Fruit fly (Drosophila melanogaster) S2 (cell line): ENCODE results near the gene CG1983.

Experiments
- CG8478 ChIP-seq: fragments of >200 bp; optimal IDR thresholded peaks from 2 replicates; lab custom pipeline; 2018
- CTCF ChIP-seq, 2 experiments: fragments of >200 bp; optimal IDR thresholded peaks; 2 replicates each; lab custom pipeline; 2018

DNA sequence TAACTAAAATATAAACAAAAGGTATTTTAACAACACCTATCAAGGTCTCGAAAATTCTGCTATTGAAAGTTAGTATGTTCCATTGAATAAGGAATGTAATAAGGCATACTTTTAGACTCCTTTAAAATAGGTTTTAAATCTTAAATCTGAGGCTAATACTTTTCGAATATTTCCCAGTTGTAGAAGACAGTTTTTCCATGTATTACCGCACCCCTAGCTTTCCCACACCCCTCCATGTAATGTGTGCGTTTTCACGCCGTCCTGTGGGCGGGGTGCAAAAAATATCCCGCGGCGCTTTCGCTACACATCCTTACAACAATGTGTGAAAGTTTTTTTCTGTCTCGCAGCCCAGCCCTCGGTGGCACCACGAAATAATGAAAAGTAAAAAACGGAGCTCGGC, 47.1 kb upstream of the CG1983 start:
- TF ChIP-seq CTCF (optimal IDR thresholded peaks at IDR 0.05; lab: Kevin White, UChicago) (no peak), CG8478 (lab: Kevin White, UChicago) (no peak)
